Worm (Caenorhabditis elegans) whole organism, late embryonic: Measurements from ENCODE around the gene srw-38.
A peak's percentile ranks its signal among the peaks of the same experiment; 100 is the strongest.

Source experiments
- C08G9.2 ChIP-seq: sonication (generic microtip); optimal IDR thresholded peaks from 2 replicates; lab custom pipeline; 2016; ENCODE audit warnings: mild to moderate bottlenecking, missing genetic modification characterization, moderate library complexity, missing compliant biosample characterization
- T23F11.4 ChIP-seq: fragments of 200-800 bp; sonication (Bioruptor generic); optimal IDR thresholded peaks from 2 replicates; lab custom pipeline; 2018; ENCODE audit warnings: mild to moderate bottlenecking, missing genetic modification characterization, missing compliant biosample characterization
- Y22D7AL.16 ChIP-seq: sonication (generic microtip); optimal IDR thresholded peaks from 2 replicates; lab custom pipeline; 2016; ENCODE audit warnings: missing genetic modification characterization, missing compliant biosample characterization
- ahr-1 ChIP-seq: sonication (generic microtip); optimal IDR thresholded peaks from 2 replicates; lab custom pipeline; 2016; ENCODE audit warnings: missing genetic modification characterization, missing compliant biosample characterization
- ama-1 ChIP-seq: fragments of 150-350 bp; optimal IDR thresholded peaks from 2 replicates; lab custom pipeline; 2014
- ceh-14 ChIP-seq: sonication (generic microtip); optimal IDR thresholded peaks from 2 replicates; lab custom pipeline; 2016; ENCODE audit warnings: missing genotype, missing genetic modification characterization, missing compliant biosample characterization
- ceh-19 ChIP-seq: fragments of 200-800 bp; sonication (Bioruptor generic); optimal IDR thresholded peaks from 2 replicates; lab custom pipeline; 2018; ENCODE audit warnings: mild to moderate bottlenecking, missing genetic modification characterization, missing compliant biosample characterization
- ceh-34 ChIP-seq: sonication (generic microtip); optimal IDR thresholded peaks from 2 replicates; lab custom pipeline; 2016; ENCODE audit warnings: mild to moderate bottlenecking, missing genetic modification characterization, missing compliant biosample characterization
- ceh-48 ChIP-seq: sonication (generic microtip); optimal IDR thresholded peaks from 2 replicates; lab custom pipeline; 2016; ENCODE audit warnings: missing genetic modification characterization, inconsistent platforms, missing compliant biosample characterization
- dve-1 ChIP-seq: sonication (generic microtip); optimal IDR thresholded peaks from 2 replicates; lab custom pipeline; 2017; ENCODE audit warnings: antibody characterized with exemption, mild to moderate bottlenecking, missing genetic modification characterization, missing compliant biosample characterization
- ets-4 ChIP-seq: sonication (generic microtip); optimal IDR thresholded peaks from 2 replicates; lab custom pipeline; 2016; ENCODE audit warnings: missing genetic modification characterization, missing compliant biosample characterization
- eyg-1 ChIP-seq: sonication (generic microtip); optimal IDR thresholded peaks from 2 replicates; lab custom pipeline; 2016; ENCODE audit warnings: missing genotype, missing genetic modification characterization, missing compliant biosample characterization
- fax-1 ChIP-seq: sonication (generic microtip); optimal IDR thresholded peaks from 2 replicates; lab custom pipeline; 2016; ENCODE audit warnings: missing genotype, missing genetic modification characterization, missing compliant biosample characterization
- hlh-13 ChIP-seq: fragments of 200-800 bp; sonication (Bioruptor generic); optimal IDR thresholded peaks from 2 replicates; lab custom pipeline; 2018; ENCODE audit warnings: mild to moderate bottlenecking, missing genetic modification characterization, missing compliant biosample characterization
- hlh-15 ChIP-seq: sonication (generic microtip); optimal IDR thresholded peaks from 2 replicates; lab custom pipeline; 2016; ENCODE audit warnings: missing genetic modification characterization, missing compliant biosample characterization
- hlh-6 ChIP-seq: sonication (generic microtip); optimal IDR thresholded peaks from 2 replicates; lab custom pipeline; 2016; ENCODE audit warnings: missing genotype, missing genetic modification characterization, missing compliant biosample characterization
- mec-3 ChIP-seq: sonication (generic microtip); optimal IDR thresholded peaks from 2 replicates; lab custom pipeline; 2016; ENCODE audit warnings: borderline replicate concordance, missing genetic modification characterization, missing compliant biosample characterization
- nfya-1 ChIP-seq: sonication (generic microtip); optimal IDR thresholded peaks from 2 replicates; lab custom pipeline; 2017; ENCODE audit warnings: missing genetic modification characterization, mild to moderate bottlenecking, missing compliant biosample characterization, antibody characterized with exemption, moderate library complexity
- pag-3 ChIP-seq: sonication (generic microtip); optimal IDR thresholded peaks from 2 replicates; lab custom pipeline; 2016; ENCODE audit warnings: missing compliant biosample characterization, missing genetic modification characterization, borderline replicate concordance
- pat-9 ChIP-seq: fragments of 200-800 bp; sonication (Bioruptor generic); optimal IDR thresholded peaks from 2 replicates; lab custom pipeline; 2018; ENCODE audit warnings: mild to moderate bottlenecking, missing genetic modification characterization, moderate library complexity, missing compliant biosample characterization
- pax-1 ChIP-seq: fragments of 150-350 bp; optimal IDR thresholded peaks from 2 replicates; lab custom pipeline; 2014; ENCODE audit warnings: missing biosample characterization, missing genetic modification characterization
- pha-2 ChIP-seq: sonication (generic microtip); optimal IDR thresholded peaks from 2 replicates; lab custom pipeline; 2017; ENCODE audit warnings: mild to moderate bottlenecking, missing genetic modification characterization, missing compliant biosample characterization
- pqm-1 ChIP-seq: sonication (generic microtip); optimal IDR thresholded peaks from 2 replicates; lab custom pipeline; 2016; ENCODE audit warnings: missing genetic modification characterization, missing compliant biosample characterization
- ref-2 ChIP-seq: sonication (generic microtip); optimal IDR thresholded peaks from 2 replicates; lab custom pipeline; 2016; ENCODE audit warnings: missing genetic modification characterization, missing compliant biosample characterization
- rnt-1 ChIP-seq: sonication (generic microtip); optimal IDR thresholded peaks from 2 replicates; lab custom pipeline; 2016; ENCODE audit warnings: missing genetic modification characterization, missing compliant biosample characterization
- sdc-2 ChIP-seq: sonication (generic microtip); optimal IDR thresholded peaks from 2 replicates; lab custom pipeline; 2016; ENCODE audit warnings: missing genotype, missing genetic modification characterization, missing compliant biosample characterization
- sox-4 ChIP-seq: sonication (generic microtip); optimal IDR thresholded peaks from 2 replicates; lab custom pipeline; 2017; ENCODE audit warnings: mild to moderate bottlenecking, missing genetic modification characterization, inconsistent platforms, missing compliant biosample characterization
- tbx-2 ChIP-seq: sonication (generic microtip); optimal IDR thresholded peaks from 2 replicates; lab custom pipeline; 2016; ENCODE audit warnings: missing genetic modification characterization, missing compliant biosample characterization
- ztf-16 ChIP-seq: sonication (generic microtip); optimal IDR thresholded peaks from 2 replicates; lab custom pipeline; 2017; ENCODE audit warnings: missing genetic modification characterization, missing compliant biosample characterization

Gene srw-38

DNA sequence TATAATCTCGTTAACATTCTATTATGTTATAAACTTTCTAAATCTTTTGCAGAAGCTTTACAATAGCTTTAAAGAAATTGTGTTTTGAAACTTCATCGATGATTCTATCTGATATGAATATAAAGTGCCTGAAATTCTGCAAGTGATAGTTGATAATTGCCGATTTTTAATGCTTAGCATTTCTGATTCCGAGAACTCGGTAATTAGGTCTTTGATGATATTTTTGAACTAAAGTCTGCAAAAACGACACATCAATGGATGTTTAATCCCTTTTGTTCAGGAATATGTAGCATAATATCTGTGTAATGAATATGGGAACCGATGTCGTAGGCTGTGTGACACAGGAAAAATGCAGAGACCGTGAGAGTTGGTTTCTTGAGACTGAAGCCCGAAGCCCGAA, 33.4 kb upstream of the srw-38 start:
- no peak for TF ChIP-seq sdc-2
- no peak for TF ChIP-seq hlh-15
- no peak for TF ChIP-seq hlh-13 (GFP tag; lab: Kevin White, UChicago)
- no peak for TF ChIP-seq ahr-1 (tag; lab: Kevin White, UChicago)
- TF ChIP-seq pha-2, result no peak
- TF ChIP-seq mec-3 (tag; lab: Kevin White, UChicago), result no peak
- no peak for TF ChIP-seq T23F11.4 (GFP tag; lab: Kevin White, UChicago)
- TF ChIP-seq nfya-1 (tag; lab: Kevin White, UChicago), result no peak
- no peak for TF ChIP-seq pax-1 (tag; lab: Kevin White, UChicago)
- TF ChIP-seq fax-1 (tag; lab: Kevin White, UChicago), result no peak
- no peak for TF ChIP-seq ets-4 (tag; lab: Kevin White, UChicago)
- TF ChIP-seq sox-4, result no peak
- TF ChIP-seq ztf-16 (tag; lab: Kevin White, UChicago), result no peak
- TF ChIP-seq pqm-1 (tag; lab: Kevin White, UChicago), result no peak
- no peak for TF ChIP-seq Y22D7AL.16 (tag; lab: Kevin White, UChicago)
- TF ChIP-seq ceh-19, result no peak

- TF ChIP-seq pat-9 (tag; lab: Kevin White, UChicago) (no peak), ceh-34 (no peak), eyg-1 (tag; lab: Kevin White, UChicago) (no peak)
These were observed 30.7 kb upstream of the srw-38 start for ce11 chrV:19805548-19805947.

ce11 chrV:19814833-19815232, 21.4 kb upstream of the srw-38 start, which contains the start of gene daf-28:
TSS of gene daf-28 (plus strand) at chrV:19815133.
- TF ChIP-seq ahr-1 (tag; lab: Kevin White, UChicago) (no peak), pqm-1 (tag; lab: Kevin White, UChicago) (no peak), sox-4 (no peak)

ce11 chrV:19820178-19820577, 16.1 kb upstream of the srw-38 start:
- TF ChIP-seq rnt-1 (tag; lab: Kevin White, UChicago), result no peak
- TF ChIP-seq dve-1 (tag; lab: Kevin White, UChicago), result peak; percentile 91
- TF ChIP-seq ahr-1 (tag; lab: Kevin White, UChicago), result no peak
- no peak for TF ChIP-seq ceh-14
- no peak for TF ChIP-seq sdc-2
- no peak for TF ChIP-seq C08G9.2 (tag; lab: Kevin White, UChicago)

DNA sequence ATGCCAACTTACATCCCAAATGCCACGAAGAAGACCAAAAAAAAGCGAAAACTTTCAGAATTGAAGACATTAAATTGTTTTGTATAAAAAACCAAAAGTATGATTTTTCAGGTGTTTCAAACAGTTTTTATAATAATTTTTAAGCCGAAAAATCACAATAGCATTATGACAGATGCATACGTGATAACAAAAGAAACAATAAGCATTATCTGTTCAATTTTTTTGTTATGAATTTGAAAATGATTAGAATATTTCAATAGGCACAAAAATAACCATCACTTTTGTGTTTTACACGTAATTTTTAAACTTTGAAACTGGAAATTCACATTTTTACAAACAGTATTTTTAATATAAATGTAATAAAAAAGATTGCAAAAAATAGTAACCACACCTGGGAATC, 14.1 kb upstream of the srw-38 start, which contains the start of gene Y116F11B.17:
Gene Y116F11B.17, minus strand, starts transcription at position 101 of the 400 bp plus-strand sequence.
- TF ChIP-seq pag-3 (tag; lab: Kevin White, UChicago) (no peak), ref-2 (tag; lab: Kevin White, UChicago) (no peak), hlh-6 (tag; lab: Kevin White, UChicago) (no peak), ceh-48 (tag; lab: Kevin White, UChicago) (no peak)
- TF ChIP-seq, all 69 proteins: peak for 0

DNA sequence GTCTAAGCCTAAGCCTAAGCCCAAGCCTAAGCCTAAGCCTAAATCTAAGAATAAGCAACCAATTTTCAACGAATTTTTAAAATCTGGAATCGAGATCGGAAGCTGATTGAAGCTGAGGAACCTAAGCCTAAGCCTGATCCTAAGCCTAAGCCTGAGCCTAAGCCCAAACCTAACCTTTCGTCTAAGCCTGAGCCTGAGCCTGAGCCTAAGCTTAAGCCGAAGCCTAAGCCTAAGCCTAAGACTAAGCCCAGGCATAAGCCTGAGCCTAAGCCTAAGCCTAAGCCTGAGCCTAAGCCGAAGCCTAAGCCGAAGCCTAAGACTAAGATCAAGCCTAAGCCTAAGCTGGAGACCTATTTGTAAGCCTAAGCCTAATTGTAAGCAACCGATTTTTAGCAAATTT, 8.8 kb upstream of the srw-38 start:
- TF ChIP-seq dve-1 (tag; lab: Kevin White, UChicago) (peak; percentile 57), tbx-2 (tag; lab: Kevin White, UChicago) (no peak)

- TF ChIP-seq ama-1 (lab: Kevin White, UChicago), result no peak
- peak; percentile 42 for TF ChIP-seq pag-3 (tag; lab: Kevin White, UChicago)
- peak; percentile 71 for TF ChIP-seq dve-1 (tag; lab: Kevin White, UChicago)
These were observed 7.0 kb upstream of the srw-38 start for ce11 chrV:19829225-19829624.
